Fruit fly (Drosophila melanogaster) whole organism, embryonic: Measurements from ENCODE around the gene DZIP1.

Experiments
- Blimp-1 ChIP-seq: fragments of 200-800 bp; sonication (Bioruptor generic); optimal IDR thresholded peaks from 3 replicates; lab custom pipeline; 2018; ENCODE audit warnings: missing biosample characterization, missing genetic modification characterization, mild to moderate bottlenecking, moderate library complexity, missing genetic modification reagents
- C15 ChIP-seq: fragments of 200-800 bp; sonication (Bioruptor generic); IDR thresholded peaks from 3 replicates; pipeline ENCODE4 v1.3.6; 2022; ENCODE audit warnings: missing biosample characterization, missing genetic modification characterization
- CG12071 ChIP-seq: fragments of 200-800 bp; sonication (Bioruptor generic); optimal IDR thresholded peaks from 3 replicates; lab custom pipeline; 2018; ENCODE audit warnings: missing biosample characterization, mild to moderate bottlenecking, missing genetic modification characterization
- CG12299 ChIP-seq: fragments of 200-800 bp; sonication (Bioruptor generic); optimal IDR thresholded peaks from 2 replicates; lab custom pipeline; 2018; ENCODE audit warnings: missing biosample characterization, mild to moderate bottlenecking, missing genetic modification characterization
- CG1233 ChIP-seq: fragments of 200-800 bp; sonication (Bioruptor generic); optimal IDR thresholded peaks from 4 replicates; lab custom pipeline; 2018; ENCODE audit warnings: missing biosample characterization, mild to moderate bottlenecking, missing genetic modification characterization
- CG13123 ChIP-seq: fragments of 200-800 bp; sonication (Bioruptor generic); optimal IDR thresholded peaks from 2 replicates; lab custom pipeline; 2016; ENCODE audit warnings: missing biosample characterization, missing genetic modification characterization
- CG13775 ChIP-seq: fragments of 200-800 bp; sonication (Bioruptor generic); optimal IDR thresholded peaks from 3 replicates; lab custom pipeline; 2017; ENCODE audit warnings: missing biosample characterization, mild to moderate bottlenecking, missing genetic modification characterization
- CG15073 ChIP-seq: fragments of 200-800 bp; sonication (Bioruptor generic); optimal IDR thresholded peaks from 2 replicates; lab custom pipeline; 2016; ENCODE audit warnings: missing biosample characterization, missing genetic modification characterization
- CG1647 ChIP-seq: fragments of 200-800 bp; sonication (Bioruptor generic); optimal IDR thresholded peaks from 3 replicates; lab custom pipeline; 2016; ENCODE audit warnings: missing biosample characterization, missing genetic modification characterization
- CG17361 ChIP-seq: fragments of 200-800 bp; sonication (Bioruptor generic); IDR thresholded peaks from 3 replicates; pipeline ENCODE4 v1.3.6; 2022; ENCODE audit warnings: missing biosample characterization, missing genetic modification characterization
- CG18011 ChIP-seq: fragments of 200-800 bp; sonication (Bioruptor generic); optimal IDR thresholded peaks from 2 replicates; lab custom pipeline; 2017; ENCODE audit warnings: missing biosample characterization, missing genetic modification characterization, mild to moderate bottlenecking, moderate library complexity, missing genotype
- CG2120 ChIP-seq: fragments of 200-800 bp; sonication (Bioruptor generic); optimal IDR thresholded peaks from 3 replicates; lab custom pipeline; 2016; ENCODE audit warnings: missing biosample characterization, missing genetic modification characterization
- CG2129 ChIP-seq: fragments of 200-800 bp; sonication (Bioruptor generic); IDR thresholded peaks from 2 replicates; pipeline ENCODE4 v1.3.6; 2022; ENCODE audit warnings: missing biosample characterization, missing genetic modification characterization; ENCODE audit not compliant: partially characterized antibody
- CG2678 ChIP-seq: fragments of 200-800 bp; sonication (Bioruptor generic); optimal IDR thresholded peaks from 3 replicates; lab custom pipeline; 2019; ENCODE audit warnings: missing biosample characterization, mild to moderate bottlenecking, missing genetic modification characterization, moderate library complexity
- CG32767 ChIP-seq: fragments of 200-800 bp; sonication (Bioruptor generic); IDR thresholded peaks from 2 replicates; pipeline ENCODE4 v1.3.6; 2022; ENCODE audit warnings: missing biosample characterization, missing genetic modification characterization
- CG33213 ChIP-seq: fragments of 200-800 bp; sonication (Bioruptor generic); optimal IDR thresholded peaks from 3 replicates; lab custom pipeline; 2016; ENCODE audit warnings: missing biosample characterization, missing genetic modification characterization
- CG4328 ChIP-seq: fragments of 200-800 bp; sonication (Bioruptor generic); optimal IDR thresholded peaks from 3 replicates; lab custom pipeline; 2017; ENCODE audit warnings: missing biosample characterization, missing genetic modification reagents, missing genetic modification characterization
- CG4617 ChIP-seq: fragments of 200-800 bp; sonication (Bioruptor generic); optimal IDR thresholded peaks from 3 replicates; lab custom pipeline; 2016; ENCODE audit warnings: missing biosample characterization, missing genetic modification characterization, borderline replicate concordance
- CG6689 ChIP-seq: fragments of 200-800 bp; sonication (Bioruptor generic); IDR thresholded peaks from 2 replicates; pipeline ENCODE4 v1.3.6; 2022; ENCODE audit warnings: missing biosample characterization, missing genetic modification characterization
- CG6854 ChIP-seq: fragments of 200-800 bp; sonication (Bioruptor generic); optimal IDR thresholded peaks from 3 replicates; lab custom pipeline; 2017; ENCODE audit warnings: missing biosample characterization, mild to moderate bottlenecking, missing genetic modification characterization
- CG7928 ChIP-seq: fragments of 200-800 bp; sonication (Bioruptor generic); optimal IDR thresholded peaks from 2 replicates; lab custom pipeline; 2017; ENCODE audit warnings: missing biosample characterization, mild to moderate bottlenecking, missing genetic modification characterization
- CG9609 ChIP-seq: fragments of 200-800 bp; sonication (Bioruptor generic); optimal IDR thresholded peaks from 3 replicates; lab custom pipeline; 2016; ENCODE audit warnings: missing biosample characterization, missing genetic modification characterization
- CHES-1-like ChIP-seq: fragments of 200-800 bp; sonication (Bioruptor generic); optimal IDR thresholded peaks from 2 replicates; lab custom pipeline; 2016; ENCODE audit warnings: missing biosample characterization, missing genetic modification characterization
- D19A ChIP-seq: fragments of 200-800 bp; optimal IDR thresholded peaks from 3 replicates; lab custom pipeline; 2019; ENCODE audit warnings: missing biosample characterization, mild to moderate bottlenecking, missing genetic modification characterization, moderate library complexity
- Dp ChIP-seq: fragments of 200-800 bp; sonication (Bioruptor generic); optimal IDR thresholded peaks from 2 replicates; lab custom pipeline; 2018; ENCODE audit warnings: missing biosample characterization, mild to moderate bottlenecking, missing genetic modification characterization, moderate library complexity
- Eip74EF ChIP-seq, 2 experiments: fragments of 200-800 bp in 1 of 2; fragments of >200 bp in 1 of 2; sonication (Bioruptor generic) in 1 of 2; optimal IDR thresholded peaks; 2 replicates each; lab custom pipeline; 2017 to 2019; ENCODE audit warnings: missing biosample characterization in 2 of 2, missing genetic modification characterization in 2 of 2, mild to moderate bottlenecking in 1 of 2, moderate library complexity in 1 of 2
- Hey ChIP-seq: fragments of 200-800 bp; sonication (Bioruptor generic); optimal IDR thresholded peaks from 3 replicates; lab custom pipeline; 2018; ENCODE audit warnings: missing biosample characterization, mild to moderate bottlenecking, missing genetic modification characterization
- Hr3 ChIP-seq: fragments of 200-800 bp; sonication (Bioruptor generic); optimal IDR thresholded peaks from 3 replicates; lab custom pipeline; 2016; ENCODE audit warnings: missing biosample characterization, missing genetic modification characterization
- Med ChIP-seq: fragments of 200-800 bp; sonication (Bioruptor generic); peaks from one replicate; lab custom pipeline; 2016; ENCODE audit warnings: missing biosample characterization, missing genetic modification characterization, mild to moderate bottlenecking, inconsistent platforms, moderate library complexity
- Meics ChIP-seq: fragments of 200-800 bp; sonication (Bioruptor generic); optimal IDR thresholded peaks from 2 replicates; lab custom pipeline; 2017; ENCODE audit warnings: missing biosample characterization, mild to moderate bottlenecking, missing genetic modification characterization
- Nf-YC ChIP-seq: fragments of 200-800 bp; optimal IDR thresholded peaks from 3 replicates; lab custom pipeline; 2019; ENCODE audit warnings: missing biosample characterization, mild to moderate bottlenecking, missing genetic modification characterization, moderate library complexity
- Trl ChIP-seq, 3 experiments: fragments of >200 bp in 2 of 3; fragments of 200-800 bp in 1 of 3; sonication (Bioruptor generic) in 1 of 3; optimal IDR thresholded peaks; 2 replicates in 1 of 3; 3 replicates in 2 of 3; lab custom pipeline; 2016 to 2017; ENCODE audit warnings: missing biosample characterization in 1 of 3, missing genetic modification characterization in 1 of 3
- ab ChIP-seq: fragments of 200-800 bp; sonication (Bioruptor generic); optimal IDR thresholded peaks from 2 replicates; lab custom pipeline; 2016; ENCODE audit warnings: missing biosample characterization, missing genetic modification characterization
- bigmax ChIP-seq: fragments of 200-800 bp; sonication (Bioruptor generic); optimal IDR thresholded peaks from 2 replicates; lab custom pipeline; 2018; ENCODE audit warnings: missing biosample characterization, mild to moderate bottlenecking, missing genetic modification characterization
- crc ChIP-seq: fragments of 200-800 bp; sonication (Bioruptor generic); optimal IDR thresholded peaks from 2 replicates; lab custom pipeline; 2016; ENCODE audit warnings: missing biosample characterization, missing genetic modification characterization
- crol ChIP-seq: fragments of 200-800 bp; sonication (Bioruptor generic); IDR thresholded peaks from 2 replicates; pipeline ENCODE4 v1.3.6; 2022; ENCODE audit warnings: missing biosample characterization, missing genetic modification characterization
- crp ChIP-seq, 2 experiments: fragments of 200-800 bp; sonication (Bioruptor generic); optimal IDR thresholded peaks; 2 replicates in 1 of 2; 3 replicates in 1 of 2; lab custom pipeline; 2017; ENCODE audit warnings: missing biosample characterization in 2 of 2, missing genetic modification characterization in 2 of 2, mild to moderate bottlenecking in 1 of 2, moderate library complexity in 1 of 2
- dan ChIP-seq: fragments of 200-800 bp; sonication (Bioruptor generic); IDR thresholded peaks from 2 replicates; pipeline ENCODE4 v1.3.6; 2022; ENCODE audit warnings: missing biosample characterization, missing genetic modification characterization
- danr ChIP-seq: fragments of 200-800 bp; sonication (Bioruptor generic); IDR thresholded peaks from 2 replicates; pipeline ENCODE4 v1.3.6; 2022; ENCODE audit warnings: missing biosample characterization, missing genetic modification characterization
- dysf ChIP-seq: fragments of 200-800 bp; sonication (Bioruptor generic); IDR thresholded peaks from 3 replicates; pipeline ENCODE4 v1.3.6; 2022; ENCODE audit warnings: missing biosample characterization, missing genetic modification characterization
- eve ChIP-seq, 2 experiments: fragments of >200 bp; optimal IDR thresholded peaks; 2 replicates each; lab custom pipeline; 2017; ENCODE audit warnings: missing biosample characterization in 2 of 2, missing genetic modification characterization in 2 of 2
- ewg ChIP-seq: fragments of 200-800 bp; sonication (Bioruptor generic); optimal IDR thresholded peaks from 3 replicates; lab custom pipeline; 2017; ENCODE audit warnings: mild to moderate bottlenecking, missing biosample characterization, missing genetic modification reagents, missing genetic modification characterization
- fru ChIP-seq: fragments of >200 bp; optimal IDR thresholded peaks from 2 replicates; lab custom pipeline; 2017
- gcm ChIP-seq: fragments of 200-800 bp; sonication (Bioruptor generic); optimal IDR thresholded peaks from 2 replicates; lab custom pipeline; 2019; ENCODE audit warnings: missing biosample characterization, mild to moderate bottlenecking, missing genetic modification characterization, moderate library complexity
- jumu ChIP-seq: fragments of 200-800 bp; sonication (Bioruptor generic); optimal IDR thresholded peaks from 3 replicates; lab custom pipeline; 2016; ENCODE audit warnings: missing biosample characterization, missing genetic modification characterization
- lab ChIP-seq: fragments of 200-800 bp; sonication (Bioruptor generic); optimal IDR thresholded peaks from 3 replicates; lab custom pipeline; 2017; ENCODE audit warnings: missing biosample characterization, missing genetic modification characterization, mild to moderate bottlenecking, moderate library complexity, missing genetic modification reagents
- repo ChIP-seq: fragments of 200-800 bp; sonication (Bioruptor generic); optimal IDR thresholded peaks from 2 replicates; lab custom pipeline; 2016; ENCODE audit warnings: missing biosample characterization, missing genetic modification characterization
- stc ChIP-seq: fragments of 200-800 bp; sonication (Bioruptor generic); IDR thresholded peaks from 2 replicates; pipeline ENCODE4 v1.3.6; 2022; ENCODE audit warnings: missing biosample characterization, missing genetic modification characterization
- tio ChIP-seq: fragments of 200-800 bp; sonication (Bioruptor generic); optimal IDR thresholded peaks from 2 replicates; lab custom pipeline; 2017; ENCODE audit warnings: missing biosample characterization, missing genetic modification characterization, inconsistent platforms
- vvl ChIP-seq: fragments of 200-800 bp; sonication (Bioruptor generic); IDR thresholded peaks from 2 replicates; pipeline ENCODE4 v1.3.6; 2022; ENCODE audit warnings: missing biosample characterization, missing genetic modification characterization

DZIP1 gene

dm6 chr3R:24566756-24567426 lies 51.8 kb downstream of the DZIP1 start (continued):
- TF ChIP-seq CG2678 (tag; lab: Kevin White, UChicago), result no peak
- TF ChIP-seq Trl (optimal IDR thresholded peaks at IDR 0.05; lab: Kevin White, UChicago), result peak in 1 of 2 experiments; percentile 20
- TF ChIP-seq Trl (GFP tag; optimal IDR thresholded peaks at IDR 0.05; lab: Kevin White, UChicago), result no peak
- TF ChIP-seq ewg (GFP tag; lab: Kevin White, UChicago), result no peak
- no peak for TF ChIP-seq tio (GFP tag; lab: Kevin White, UChicago)
- TF ChIP-seq CG13123 (GFP tag; lab: Kevin White, UChicago), result no peak
- TF ChIP-seq CG1233 (GFP tag; lab: Kevin White, UChicago), result no peak
- no peak for TF ChIP-seq CG33213 (GFP tag; lab: Kevin White, UChicago)
- TF ChIP-seq CG2120 (GFP tag; lab: Kevin White, UChicago), result no peak
- TF ChIP-seq CG4617 (GFP tag; lab: Kevin White, UChicago), result no peak
- no peak for TF ChIP-seq CG4328 (GFP tag; lab: Kevin White, UChicago)
- TF ChIP-seq bigmax (GFP tag; lab: Kevin White, UChicago), result no peak
- no peak for TF ChIP-seq ab (GFP tag; lab: Kevin White, UChicago)
- TF ChIP-seq repo, result no peak
- peak; percentile 60 for TF ChIP-seq crol (GFP tag; lab: Robert Waterston, UW)
- no peak for TF ChIP-seq gcm
- no peak for TF ChIP-seq danr
- TF ChIP-seq Eip74EF (GFP tag; optimal IDR thresholded peaks at IDR 0.05; lab: Kevin White, UChicago), result peak in 1 of 2 experiments; percentile 45
- peak; percentile 68 for TF ChIP-seq Med
- no peak for TF ChIP-seq CG15073 (GFP tag; lab: Kevin White, UChicago)
- no peak for TF ChIP-seq CHES-1-like (GFP tag; lab: Kevin White, UChicago)
- no peak for TF ChIP-seq CG32767 (GFP tag; lab: Robert Waterston, UW)
- no peak for TF ChIP-seq C15 (GFP tag; lab: Robert Waterston, UW)
- no peak for TF ChIP-seq crp (GFP tag; optimal IDR thresholded peaks at IDR 0.05; lab: Kevin White, UChicago)
- TF ChIP-seq jumu (GFP tag; lab: Kevin White, UChicago), result no peak
- no peak for TF ChIP-seq eve (GFP tag; optimal IDR thresholded peaks at IDR 0.05; lab: Kevin White, UChicago)
- no peak for TF ChIP-seq Dp (GFP tag; lab: Kevin White, UChicago)
- TF ChIP-seq lab (GFP tag; lab: Kevin White, UChicago), result no peak
- no peak for TF ChIP-seq CG18011
- no peak for TF ChIP-seq CG6689
- no peak for TF ChIP-seq CG7928 (GFP tag; lab: Kevin White, UChicago)
- no peak for TF ChIP-seq CG13775 (GFP tag; lab: Kevin White, UChicago)
- TF ChIP-seq CG2129 (GFP tag; lab: Robert Waterston, UW), result no peak
- TF ChIP-seq stc (GFP tag; lab: Robert Waterston, UW), result 0 out of 2 replicates have a peak, but pooled peaks have one; percentile 15
- TF ChIP-seq CG17361 (GFP tag; lab: Robert Waterston, UW), result no peak
- TF ChIP-seq CG12071 (GFP tag; lab: Kevin White, UChicago), result no peak

- TF ChIP-seq Meics (peak; percentile 90), CG9609 (peak; percentile 91), vvl (GFP tag; lab: Robert Waterston, UW) (peak; percentile 95), crc (GFP tag; lab: Kevin White, UChicago) (peak; percentile 92), Hr3 (GFP tag; lab: Kevin White, UChicago) (peak; percentile 83), dysf (peak; percentile 92), CG12299 (peak; percentile 79), D19A (tag; lab: Kevin White, UChicago) (peak; percentile 64), CG32767 (GFP tag; lab: Robert Waterston, UW) (peak; percentile 87), Hey (tag; lab: Kevin White, UChicago) (peak; percentile 5), Blimp-1 (GFP tag; lab: Kevin White, UChicago) (peak; percentile 83), CG1647 (GFP tag; lab: Kevin White, UChicago) (peak; percentile 78), Nf-YC (tag; lab: Kevin White, UChicago) (peak; percentile 66), fru (lab: Kevin White, UChicago) (no peak), dan (no peak), CG17361 (GFP tag; lab: Robert Waterston, UW) (peak; percentile 81), CG6854 (GFP tag; lab: Kevin White, UChicago) (peak; percentile 79)
These were observed 52.3 kb downstream of the DZIP1 start for dm6 chr3R:24567427-24567771.
